Worm (Caenorhabditis elegans) whole organism, midembryonic: ENCODE results near the gene nas-33.

Source experiments
- T22C8.4 ChIP-seq: fragments of 200-800 bp; sonication (Bioruptor generic); IDR thresholded peaks from 2 replicates; pipeline ENCODE4 v1.3.6; 2022; ENCODE audit warnings: missing genetic modification characterization, missing compliant biosample characterization
- cog-1 ChIP-seq: sonication (generic microtip); optimal IDR thresholded peaks from 2 replicates; lab custom pipeline; 2016; ENCODE audit warnings: missing genetic modification characterization, missing compliant biosample characterization
- flt-1 ChIP-seq: fragments of 200-800 bp; sonication (Bioruptor generic); IDR thresholded peaks from 2 replicates; pipeline ENCODE4 v1.3.6; 2022; ENCODE audit warnings: missing genetic modification characterization, missing compliant biosample characterization
- klf-2 ChIP-seq: fragments of 200-800 bp; sonication (Bioruptor generic); conservative IDR thresholded peaks from 2 replicates; pipeline ENCODE4 v1.3.6; 2022; ENCODE audit warnings: missing genetic modification reagents, missing genetic modification characterization, missing compliant biosample characterization
- med-1 ChIP-seq: sonication (generic microtip); optimal IDR thresholded peaks from 2 replicates; lab custom pipeline; 2017; ENCODE audit warnings: missing genetic modification characterization, mild to moderate bottlenecking, missing compliant biosample characterization, antibody characterized with exemption, missing genetic modification reagents; ENCODE audit not compliant: insufficient read depth
- ref-1 ChIP-seq: fragments of 200-800 bp; sonication (Bioruptor generic); conservative IDR thresholded peaks from 2 replicates; pipeline ENCODE4 v1.3.6; 2022; ENCODE audit warnings: missing genetic modification reagents, missing genetic modification characterization, missing compliant biosample characterization
- tab-1 ChIP-seq: fragments of 200-800 bp; sonication (Bioruptor generic); IDR thresholded peaks from 2 replicates; pipeline ENCODE4 v1.3.6; 2022; ENCODE audit warnings: missing genetic modification characterization, missing compliant biosample characterization
- ztf-23 ChIP-seq: fragments of 200-800 bp; sonication (Bioruptor generic); IDR thresholded peaks from 2 replicates; pipeline ENCODE4 v1.3.6; 2022; ENCODE audit warnings: missing genetic modification reagents, missing genetic modification characterization, missing compliant biosample characterization
- ztf-29 ChIP-seq: fragments of 200-800 bp; sonication (Bioruptor generic); IDR thresholded peaks from 2 replicates; pipeline ENCODE4 v1.3.6; 2022; ENCODE audit warnings: missing genetic modification reagents, missing genetic modification characterization, missing compliant biosample characterization

nas-33 gene

DNA sequence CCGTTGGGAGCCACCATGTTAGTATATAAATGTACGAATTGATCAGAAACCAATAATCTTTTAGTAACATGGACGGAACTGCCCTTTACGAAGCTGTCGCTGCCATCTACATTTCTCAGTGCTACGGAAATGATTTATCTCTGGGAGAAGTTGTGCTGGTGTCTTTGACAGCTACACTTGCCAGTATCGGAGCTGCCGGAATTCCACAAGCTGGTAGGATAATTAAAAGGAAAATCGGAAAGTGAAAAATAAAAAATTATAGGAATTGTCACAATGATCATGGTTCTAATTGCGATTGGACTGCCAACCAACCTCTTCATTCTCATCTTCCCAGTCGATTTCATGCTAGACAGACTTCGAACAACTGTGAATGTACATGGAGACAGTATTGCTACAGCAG lies 49.2 kb downstream of the nas-33 start:
- TF ChIP-seq ref-1 (GFP tag; lab: Robert Waterston, UW) (no peak), ztf-29 (GFP tag; lab: Robert Waterston, UW) (no peak), klf-2 (no peak), T22C8.4 (no peak), flt-1 (GFP tag; lab: Robert Waterston, UW) (no peak), cog-1 (no peak), ztf-23 (GFP tag; lab: Robert Waterston, UW) (no peak), tab-1 (no peak)

DNA sequence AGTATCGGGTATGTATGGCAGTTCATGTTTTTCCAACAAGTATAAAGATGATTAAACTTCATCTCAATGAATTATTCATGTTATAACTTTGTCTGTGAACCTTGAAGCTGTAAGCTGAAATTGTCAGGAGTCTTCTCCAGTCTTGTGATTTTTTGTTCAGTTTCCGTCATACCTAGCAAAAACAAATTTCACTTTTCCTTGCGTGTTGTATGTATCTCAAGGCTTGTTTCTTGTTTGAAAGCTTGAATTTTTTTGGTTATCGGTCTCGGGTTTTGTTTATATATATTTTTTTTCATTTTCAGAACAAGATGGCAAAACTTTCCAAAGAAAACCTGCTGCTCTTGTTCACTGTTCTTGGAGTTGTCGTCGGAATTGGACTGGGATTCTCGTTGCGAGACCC lies 51.9 kb downstream of the nas-33 start, which contains the start of gene glt-4:
Gene glt-4 (plus strand): TSS at position 301 of the 400 bp plus-strand sequence.
- TF ChIP-seq ztf-23 (GFP tag; lab: Robert Waterston, UW) = no peak
- TF ChIP-seq klf-2 = no peak
- TF ChIP-seq med-1 (GFP tag; lab: Kevin White, UChicago) = no peak
- no peak for TF ChIP-seq T22C8.4
- no peak for TF ChIP-seq flt-1 (GFP tag; lab: Robert Waterston, UW)
- TF ChIP-seq cog-1 = no peak
- no peak for TF ChIP-seq ref-1 (GFP tag; lab: Robert Waterston, UW)
- TF ChIP-seq ztf-29 (GFP tag; lab: Robert Waterston, UW) = no peak
- no peak for TF ChIP-seq tab-1
